Fruit fly (Drosophila melanogaster): ENCODE data around the gene Ir76a.

DNA sequence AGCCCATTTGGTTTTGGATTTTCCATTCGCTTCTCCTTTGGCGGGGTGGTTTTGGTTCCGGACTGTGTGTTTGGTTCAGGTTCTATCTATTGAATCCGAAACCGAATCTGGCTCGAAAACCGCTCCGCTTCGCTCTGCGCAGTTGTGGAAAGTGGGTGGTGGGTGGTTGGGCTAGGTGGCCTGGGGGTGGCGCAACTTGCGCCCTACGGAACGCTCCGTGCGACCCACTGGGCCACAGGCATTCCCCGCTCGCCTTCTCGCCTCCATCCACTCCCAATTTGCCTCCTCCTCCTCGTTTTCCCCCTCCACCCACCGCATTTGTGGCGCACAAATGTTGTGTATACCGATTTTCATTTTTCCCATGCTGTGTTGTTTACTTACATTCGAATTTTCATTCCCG lies 19.6 kb downstream of the Ir76a start:
- TF ChIP-seq CG1620 (GFP tag; optimal IDR thresholded peaks at IDR 0.05) (no peak), Mnt (GFP tag; optimal IDR thresholded peaks at IDR 0.05) (no peak), cnc (optimal IDR thresholded peaks at IDR 0.05) (no peak), CG7101 (tag; optimal IDR thresholded peaks at IDR 0.05) (no peak), pad (GFP tag; optimal IDR thresholded peaks at IDR 0.05) (no peak), cic (GFP tag; optimal IDR thresholded peaks at IDR 0.05) (no peak), CG11617 (GFP tag; optimal IDR thresholded peaks at IDR 0.05) (no peak)

All from whole organism, adult.